Worm (Caenorhabditis elegans): ENCODE data around the gene M01H9.10.

DNA sequence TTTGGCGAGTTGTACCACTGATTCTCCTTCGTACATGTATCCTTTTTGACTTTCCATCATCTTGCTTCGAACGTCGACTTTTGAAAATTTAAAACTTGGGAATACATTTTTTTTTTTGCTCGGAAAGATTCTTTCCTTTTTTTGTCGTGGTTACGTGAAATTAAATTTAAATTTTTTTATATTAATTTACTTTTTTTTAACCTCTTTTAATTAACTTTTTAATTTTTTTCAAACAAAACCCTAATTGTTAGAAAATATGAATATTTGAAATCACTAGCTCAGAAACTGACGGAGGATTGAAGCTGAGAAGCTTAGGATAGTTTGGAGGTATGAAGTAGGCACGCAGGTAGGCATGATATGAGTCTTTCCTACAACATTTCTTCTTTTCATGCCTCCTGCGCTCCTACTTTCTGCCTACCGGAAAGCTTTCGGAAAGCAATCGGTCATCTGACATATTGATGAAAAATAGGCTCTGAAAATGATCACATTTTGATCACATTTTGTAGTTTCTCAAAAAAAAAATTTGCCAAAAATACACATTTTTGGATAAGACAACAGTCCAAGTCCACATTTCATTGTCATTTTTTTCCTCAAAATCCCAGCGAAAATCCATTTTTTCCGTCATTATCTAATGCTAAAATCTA is 45.4 kb downstream of the M01H9.10 start, which contains the start of the genes R08C7.8 and R08C7.4:
- TF ChIP-seq madf-2 (tag; optimal IDR thresholded peaks at IDR 0.05) (no peak), unc-86 (tag; optimal IDR thresholded peaks at IDR 0.05) (no peak), K09A11.1 (tag; optimal IDR thresholded peaks at IDR 0.05; ENCODE audit: insufficient read depth) (no peak), elt-2 (tag; optimal IDR thresholded peaks at IDR 0.05) (no peak)

Data from whole organism, late embryonic.